Fruit fly (Drosophila melanogaster) Kc167 (cell line): Measurements from ENCODE around the gene fz2.

Experiments
- Sin3A ChIP-seq: fragments of >200 bp; optimal IDR thresholded peaks from 2 replicates; lab custom pipeline; 2018; ENCODE audit warnings: missing external identifiers
- insv ChIP-seq: fragments of >200 bp; optimal IDR thresholded peaks from 3 replicates; lab custom pipeline; 2018; ENCODE audit warnings: missing external identifiers
- psq ChIP-seq: fragments of >200 bp; optimal IDR thresholded peaks from 2 replicates; lab custom pipeline; 2017; ENCODE audit warnings: missing external identifiers
- ttk ChIP-seq: sonication (Bioruptor generic); optimal IDR thresholded peaks from 2 replicates; lab custom pipeline; 2017; ENCODE audit warnings: missing external identifiers

- TF ChIP-seq ttk (lab: Kevin White, UChicago): no peak
- no peak for TF ChIP-seq psq (lab: Kevin White, UChicago)
- TF ChIP-seq Sin3A (lab: Kevin White, UChicago): no peak
- no peak for TF ChIP-seq insv (lab: Kevin White, UChicago)
These were observed 142.8 kb downstream of the fz2 start, which contains the start of gene MESR6 for dm6 chr3L:19092125-19093058.
